Worm (Caenorhabditis elegans) whole organism, young adult: ENCODE data around the gene C17H12.5.

Source experiments
- F55B11.4 ChIP-seq: sonication (generic microtip); optimal IDR thresholded peaks from 2 replicates; lab custom pipeline; 2016; ENCODE audit warnings: missing compliant biosample characterization, missing genetic modification characterization, borderline replicate concordance; ENCODE audit not compliant: insufficient read depth
- Y56A3A.18 ChIP-seq: fragments of 200-800 bp; sonication (Bioruptor generic); IDR thresholded peaks from 2 replicates; pipeline ENCODE4 v1.3.6; 2022; ENCODE audit warnings: missing genetic modification reagents, missing genetic modification characterization, missing compliant biosample characterization
- attf-3 ChIP-seq: fragments of 200-800 bp; sonication (Bioruptor generic); conservative IDR thresholded peaks from 2 replicates; pipeline ENCODE4 v1.3.6; 2022; ENCODE audit warnings: missing genetic modification reagents, missing genetic modification characterization, missing compliant biosample characterization
- bed-2 ChIP-seq: fragments of 200-800 bp; sonication (Bioruptor generic); IDR thresholded peaks from 2 replicates; pipeline ENCODE4 v1.3.6; 2022; ENCODE audit warnings: missing genetic modification reagents, missing genetic modification characterization, missing compliant biosample characterization
- dox-1 ChIP-seq: fragments of 200-800 bp; sonication (Bioruptor generic); IDR thresholded peaks from 2 replicates; pipeline ENCODE4 v1.3.6; 2022; ENCODE audit warnings: missing genetic modification reagents, missing genetic modification characterization, missing compliant biosample characterization
- hlh-12 ChIP-seq: sonication (generic microtip); optimal IDR thresholded peaks from 2 replicates; lab custom pipeline; 2016; ENCODE audit warnings: missing genetic modification characterization, missing compliant biosample characterization
- mel-28 ChIP-seq: sonication (generic microtip); optimal IDR thresholded peaks from 2 replicates; lab custom pipeline; 2016; ENCODE audit warnings: borderline replicate concordance, mild to moderate bottlenecking, missing genetic modification characterization, missing compliant biosample characterization
- pha-4 ChIP-seq: fragments of 150-350 bp; sonication (generic microtip); optimal IDR thresholded peaks from 2 replicates; lab custom pipeline; 2014; ENCODE audit warnings: missing biosample characterization, missing genetic modification reagents, missing genetic modification characterization
- sdz-38 ChIP-seq: sonication (generic microtip); optimal IDR thresholded peaks from 2 replicates; lab custom pipeline; 2016; ENCODE audit warnings: missing genotype, missing genetic modification characterization, missing compliant biosample characterization
- unc-62 ChIP-seq: fragments of 150-350 bp; optimal IDR thresholded peaks from 2 replicates; lab custom pipeline; 2014; ENCODE audit warnings: missing biosample characterization, missing genetic modification reagents, missing genetic modification characterization

- no peak for TF ChIP-seq unc-62 (GFP tag; lab: Kevin White, UChicago)
- no peak for TF ChIP-seq pha-4 (tag; lab: Kevin White, UChicago)
- TF ChIP-seq Y56A3A.18 (GFP tag; lab: Robert Waterston, UW) = no peak
- TF ChIP-seq sdz-38 (tag; lab: Kevin White, UChicago) = no peak
- no peak for TF ChIP-seq F55B11.4 (tag; lab: Kevin White, UChicago)
- TF ChIP-seq hlh-12 (tag; lab: Kevin White, UChicago) = no peak
- TF ChIP-seq mel-28 = no peak
- no peak for TF ChIP-seq attf-3
- no peak for TF ChIP-seq dox-1 (GFP tag; lab: Robert Waterston, UW)
- TF ChIP-seq bed-2 (GFP tag; lab: Robert Waterston, UW) = no peak
Measured at ce11 chrIV:6829902-6830301, 12.4 kb upstream of the C17H12.5 start, which contains the start of gene H20E11.1.
